Fruit fly (Drosophila melanogaster): ENCODE results near the gene CG8032.

Gene CG8032

dm6 chr3R:8652731-8653130, 11.2 kb upstream of the CG8032 start, which contains the start of the genes Sys1 and Dhod (continued):
- TF ChIP-seq CG10462 (GFP tag; optimal IDR thresholded peaks at IDR 0.05) (peak; percentile 36), CG8290 (GFP tag; optimal IDR thresholded peaks at IDR 0.05) (peak; percentile 51), CG8290 (tag; optimal IDR thresholded peaks at IDR 0.05) (peak; percentile 13 to 58), CG10543 (GFP tag; optimal IDR thresholded peaks at IDR 0.05) (peak; percentile 28), emc (GFP tag; optimal IDR thresholded peaks at IDR 0.05) (peak; percentile 29), kni (GFP tag; optimal IDR thresholded peaks at IDR 0.05) (no peak), CG32767 (GFP tag; IDR thresholded peaks at IDR 0.05) (peak; percentile 65; the same call in 1 of the 2 replicates), Deaf1 (tag; optimal IDR thresholded peaks at IDR 0.05) (peak; percentile 2), prd (optimal IDR thresholded peaks at IDR 0.05) (no peak), prd (GFP tag; IDR thresholded peaks at IDR 0.05) (peak; percentile 83), fd3F (GFP tag; optimal IDR thresholded peaks at IDR 0.05) (peak; percentile 38), repo (GFP tag; optimal IDR thresholded peaks at IDR 0.05) (peak; percentile 23), gro (GFP tag; optimal IDR thresholded peaks at IDR 0.05) (peak; percentile 37), crc (GFP tag; optimal IDR thresholded peaks at IDR 0.05) (peak; percentile 2), Scr (GFP tag; IDR thresholded peaks at IDR 0.05; ENCODE audit: partially characterized antibody) (peak; percentile 91), lmd (GFP tag; IDR thresholded peaks at IDR 0.05) (peak; percentile 68), jigr1 (GFP tag; IDR thresholded peaks at IDR 0.05) (no peak), CG16779 (GFP tag; IDR thresholded peaks at IDR 0.05) (no peak), br (optimal IDR thresholded peaks at IDR 0.05) (no peak), CG13424 (tag; optimal IDR thresholded peaks at IDR 0.05) (peak; percentile 67), CG6689 (GFP tag; IDR thresholded peaks at IDR 0.05) (peak; percentile 91), so (GFP tag; IDR thresholded peaks at IDR 0.05) (peak; percentile 70; the same call in 2 of the 3 replicates), Pdp1 (GFP tag; optimal IDR thresholded peaks at IDR 0.05) (peak; percentile 61 to 75), bsh (GFP tag; optimal IDR thresholded peaks at IDR 0.05) (peak in 1 of 2 experiments; percentile 53), Hr51 (GFP tag; optimal IDR thresholded peaks at IDR 0.05) (peak; percentile 52 to 59), Hand (GFP tag; optimal IDR thresholded peaks at IDR 0.05) (no peak), gce (GFP tag; IDR thresholded peaks at IDR 0.05) (0 out of 3 replicates have a peak, but pooled peaks have one; percentile 40), Dp (GFP tag; optimal IDR thresholded peaks at IDR 0.05) (no peak), CG10274 (GFP tag; optimal IDR thresholded peaks at IDR 0.05) (no peak), Atf6 (GFP tag; IDR thresholded peaks at IDR 0.05) (peak; percentile 58), pan (optimal IDR thresholded peaks at IDR 0.05) (no peak), pan (GFP tag; optimal IDR thresholded peaks at IDR 0.05 in 1 of 2, IDR thresholded peaks at IDR 0.05 in 1 of 2) (peak in 1 of 2 experiments; percentile 72), cwo (GFP tag; optimal IDR thresholded peaks at IDR 0.05) (peak; percentile 42), CG9727 (GFP tag; optimal IDR thresholded peaks at IDR 0.05) (peak; percentile 64), CG10959 (GFP tag; IDR thresholded peaks at IDR 0.05) (no peak), CG3995 (GFP tag; optimal IDR thresholded peaks at IDR 0.05) (peak; percentile 74), Vsx1 (GFP tag; optimal IDR thresholded peaks at IDR 0.05) (no peak), pum (GFP tag; optimal IDR thresholded peaks at IDR 0.05) (peak; percentile 49), sc (optimal IDR thresholded peaks at IDR 0.05) (no peak), sc (GFP tag; optimal IDR thresholded peaks at IDR 0.05) (no peak), D (optimal IDR thresholded peaks at IDR 0.05) (no peak), D (GFP tag; optimal IDR thresholded peaks at IDR 0.05) (no peak), CG42726 (GFP tag; IDR thresholded peaks at IDR 0.05; ENCODE audit: partially characterized antibody) (no peak), Doc3 (GFP tag; IDR thresholded peaks at IDR 0.05; ENCODE audit: partially characterized antibody) (peak; percentile 87), NFAT (GFP tag; IDR thresholded peaks at IDR 0.05) (peak; percentile 41; the same call in 1 of the 2 replicates), ase (GFP tag; IDR thresholded peaks at IDR 0.05) (peak; percentile 71), CG1529 (GFP tag; optimal IDR thresholded peaks at IDR 0.05) (no peak), Oaz (GFP tag; IDR thresholded peaks at IDR 0.05) (no peak), vfl (GFP tag; optimal IDR thresholded peaks at IDR 0.05) (peak; percentile 63), toy (GFP tag; IDR thresholded peaks at IDR 0.05) (no peak), row (GFP tag; IDR thresholded peaks at IDR 0.05) (peak; percentile 93), sens-2 (GFP tag; IDR thresholded peaks at IDR 0.05) (peak; percentile 36; the same call in 1 of the 2 replicates), stc (GFP tag; IDR thresholded peaks at IDR 0.05) (no peak)
